Worm (Caenorhabditis elegans): ENCODE data around the gene best-5.
A peak's percentile ranks its signal among the peaks of the same experiment; 100 is the strongest.

The best-5 gene

ce11 chrIII:9667591-9668265 lies 22.3 kb downstream of the best-5 start, which contains the start of gene C07A9.9 (continued):
- TF ChIP-seq cey-2 (tag; optimal IDR thresholded peaks at IDR 0.05; ENCODE audit: borderline replicate concordance, insufficient read depth) (peak; percentile 55), fos-1 (tag; optimal IDR thresholded peaks at IDR 0.05) (no peak), egl-43 (GFP tag; IDR thresholded peaks at IDR 0.05) (peak; percentile 76), nhr-28 (tag; optimal IDR thresholded peaks at IDR 0.05) (peak; percentile 75), snpc-1.2 (GFP tag; IDR thresholded peaks at IDR 0.05) (no peak), hlh-30 (tag; optimal IDR thresholded peaks at IDR 0.05; ENCODE audit: insufficient read depth) (peak; percentile 75), lir-3 (tag; optimal IDR thresholded peaks at IDR 0.05) (no peak), nhr-6 (tag; optimal IDR thresholded peaks at IDR 0.05) (peak; percentile 65), zfp-3 (GFP tag; conservative IDR thresholded peaks at IDR 0.05) (no peak), pha-4 (GFP tag; IDR thresholded peaks at IDR 0.05) (peak; percentile 60; the same call in 1 of the 2 replicates), pha-4 (tag; optimal IDR thresholded peaks at IDR 0.05) (no peak), lsy-2 (tag; optimal IDR thresholded peaks at IDR 0.05) (peak; percentile 44 to 64), tra-1 (GFP tag; IDR thresholded peaks at IDR 0.05) (no peak), T20F7.1 (GFP tag; optimal IDR thresholded peaks at IDR 0.05) (peak; percentile 67), mdl-1 (tag; optimal IDR thresholded peaks at IDR 0.05) (peak; percentile 69 to 83)

DNA sequence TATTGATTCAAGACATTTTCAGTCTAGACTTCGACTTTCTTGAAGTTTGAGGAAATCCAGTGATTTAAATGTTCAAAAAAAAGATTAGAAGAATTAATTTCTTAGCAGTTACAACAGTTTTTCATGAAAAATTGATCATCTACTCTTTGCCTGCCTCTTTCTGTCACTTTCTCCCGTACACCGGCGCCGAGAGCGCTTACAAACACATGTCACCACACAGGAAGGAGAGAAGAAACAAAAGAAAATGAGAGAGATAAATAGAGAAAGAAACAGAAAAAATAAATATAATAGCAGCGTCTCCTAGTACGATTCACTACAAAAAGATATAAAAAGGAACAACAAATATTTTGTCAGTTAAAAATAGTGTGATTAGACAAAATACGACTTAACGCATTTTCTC lies 23.4 kb downstream of the best-5 start:
- TF ChIP-seq nhr-48 (tag; optimal IDR thresholded peaks at IDR 0.05), result no peak
- no peak for TF ChIP-seq gei-8 (GFP tag; optimal IDR thresholded peaks at IDR 0.05)
- no peak for TF ChIP-seq F26F4.8 (GFP tag; conservative IDR thresholded peaks at IDR 0.05)
- no peak for TF ChIP-seq ztf-11 (tag; optimal IDR thresholded peaks at IDR 0.05)
- no peak for TF ChIP-seq hif-1 (tag; optimal IDR thresholded peaks at IDR 0.05)
- TF ChIP-seq F44E2.7 (GFP tag; IDR thresholded peaks at IDR 0.05), result no peak
- TF ChIP-seq nhr-237 (tag; optimal IDR thresholded peaks at IDR 0.05), result no peak
- TF ChIP-seq sdz-12 (GFP tag; optimal IDR thresholded peaks at IDR 0.05), result no peak
- no peak for TF ChIP-seq dmd-9 (GFP tag; IDR thresholded peaks at IDR 0.05)
- TF ChIP-seq hlh-30 (tag; optimal IDR thresholded peaks at IDR 0.05; ENCODE audit: insufficient read depth), result peak; percentile 27
- TF ChIP-seq php-3 (GFP tag; IDR thresholded peaks at IDR 0.05), result no peak
- no peak for TF ChIP-seq nhr-25 (tag; optimal IDR thresholded peaks at IDR 0.05; ENCODE audit: borderline replicate concordance, insufficient read depth)
- TF ChIP-seq T26A8.4 (GFP tag; IDR thresholded peaks at IDR 0.05), result no peak
- no peak for TF ChIP-seq ZK546.5 (tag; optimal IDR thresholded peaks at IDR 0.05)
- TF ChIP-seq spr-3 (GFP tag; optimal IDR thresholded peaks at IDR 0.05), result no peak
- no peak for TF ChIP-seq snpc-4 (tag; optimal IDR thresholded peaks at IDR 0.05)
- no peak for TF ChIP-seq rbr-2 (tag; optimal IDR thresholded peaks at IDR 0.05)
- TF ChIP-seq egl-43 (GFP tag; IDR thresholded peaks at IDR 0.05), result no peak
- TF ChIP-seq spr-1 (tag; optimal IDR thresholded peaks at IDR 0.05), result no peak
- TF ChIP-seq ZK337.2 (GFP tag; IDR thresholded peaks at IDR 0.05), result no peak
- TF ChIP-seq fkh-10 (GFP tag; optimal IDR thresholded peaks at IDR 0.05), result no peak
- no peak for TF ChIP-seq lin-29 (GFP tag; IDR thresholded peaks at IDR 0.05)
- TF ChIP-seq nhr-41 (GFP tag; IDR thresholded peaks at IDR 0.05), result no peak
- TF ChIP-seq hmg-1.1 (GFP tag; IDR thresholded peaks at IDR 0.05), result 0 out of 2 replicates have a peak, but pooled peaks have one; percentile 19
- no peak for TF ChIP-seq Y75B8A.6 (GFP tag; IDR thresholded peaks at IDR 0.05)
- no peak for TF ChIP-seq mxl-2 (GFP tag; conservative IDR thresholded peaks at IDR 0.05)
- no peak for TF ChIP-seq ces-1 (GFP tag; optimal IDR thresholded peaks at IDR 0.05)
- no peak for TF ChIP-seq daf-16 (GFP tag; optimal IDR thresholded peaks at IDR 0.05)
- TF ChIP-seq daf-16 (tag; optimal IDR thresholded peaks at IDR 0.05), result peak; percentile 18
- TF ChIP-seq set-16 (GFP tag; IDR thresholded peaks at IDR 0.05), result no peak
- peak; percentile 6; the same call in 1 of the 2 replicates for TF ChIP-seq dmd-6 (GFP tag; IDR thresholded peaks at IDR 0.05)
- no peak for TF ChIP-seq lsy-2 (tag; optimal IDR thresholded peaks at IDR 0.05)
- no peak for TF ChIP-seq Y48G9A.11 (GFP tag; IDR thresholded peaks at IDR 0.05)
- peak; percentile 29 for TF ChIP-seq mep-1 (tag; optimal IDR thresholded peaks at IDR 0.05)
- no peak for TF ChIP-seq ceh-20 (GFP tag; IDR thresholded peaks at IDR 0.05)
- no peak for TF ChIP-seq lir-3 (tag; optimal IDR thresholded peaks at IDR 0.05)
- TF ChIP-seq nhr-77 (tag; optimal IDR thresholded peaks at IDR 0.05), result no peak
- no peak for TF ChIP-seq snpc-1.2 (GFP tag; IDR thresholded peaks at IDR 0.05)
